In genomic region chrX:15475367-15475789, dm6 we compare ENCODE assay signal across 1 fruit fly cellular context.
TF ChIP-seq lines count a peak whose summit lies in the region.

mh (minus strand) TSS chrX:15475400.

TF ChIP-seq in whole organism, embryonic, 481 proteins besides CTCF, POLR2A, EP300 and RAD21 (continued from another document and continues in another):
- 0 out of 2 replicates have a peak, but pooled peaks have one; percentile 31 for TF ChIP-seq danr (GFP tag; IDR thresholded peaks at IDR 0.05; lab: Robert Waterston, UW)
- no peak for TF ChIP-seq CG31365 (tag; optimal IDR thresholded peaks at IDR 0.05; lab: Kevin White, UChicago)
- TF ChIP-seq Rx (GFP tag; IDR thresholded peaks at IDR 0.05; lab: Robert Waterston, UW), result no peak
- TF ChIP-seq CG8089 (GFP tag; optimal IDR thresholded peaks at IDR 0.05; lab: Kevin White, UChicago), result no peak
- TF ChIP-seq sima (GFP tag; optimal IDR thresholded peaks at IDR 0.05; lab: Kevin White, UChicago), result no peak
- TF ChIP-seq CG17359 (tag; optimal IDR thresholded peaks at IDR 0.05; lab: Kevin White, UChicago), result no peak
- no peak for TF ChIP-seq dati (GFP tag; IDR thresholded peaks at IDR 0.05; lab: Robert Waterston, UW)
- TF ChIP-seq row (GFP tag; IDR thresholded peaks at IDR 0.05; lab: Robert Waterston, UW), result peak; percentile 57
- no peak for TF ChIP-seq CG6272 (GFP tag; IDR thresholded peaks at IDR 0.05; lab: Robert Waterston, UW)
- TF ChIP-seq CG14965 (GFP tag; optimal IDR thresholded peaks at IDR 0.05; lab: Kevin White, UChicago; ENCODE audit: borderline replicate concordance), result no peak
- no peak for TF ChIP-seq NFAT (GFP tag; IDR thresholded peaks at IDR 0.05; lab: Robert Waterston, UW)
- no peak for TF ChIP-seq shn (GFP tag; optimal IDR thresholded peaks at IDR 0.05; lab: Kevin White, UChicago)
- TF ChIP-seq lola (GFP tag; optimal IDR thresholded peaks at IDR 0.05; lab: Kevin White, UChicago), result peak in 1 of 3 experiments; percentile 15
- TF ChIP-seq Awh (GFP tag; IDR thresholded peaks at IDR 0.05; lab: Robert Waterston, UW), result no peak
- no peak for TF ChIP-seq Nf-YB (GFP tag; optimal IDR thresholded peaks at IDR 0.05; lab: Kevin White, UChicago)
- TF ChIP-seq Opbp (GFP tag; IDR thresholded peaks at IDR 0.05; lab: Robert Waterston, UW; ENCODE audit: partially characterized antibody), result peak; percentile 78
- TF ChIP-seq CG31224 (GFP tag; IDR thresholded peaks at IDR 0.05; lab: Robert Waterston, UW), result no peak
- TF ChIP-seq CG12744 (GFP tag; optimal IDR thresholded peaks at IDR 0.05; lab: Kevin White, UChicago), result no peak
- TF ChIP-seq bsh (GFP tag; optimal IDR thresholded peaks at IDR 0.05; lab: Kevin White, UChicago), result peak in 1 of 2 experiments; percentile 10
- TF ChIP-seq CG17385 (GFP tag; optimal IDR thresholded peaks at IDR 0.05; lab: Kevin White, UChicago), result peak; percentile 19
- TF ChIP-seq aop (GFP tag; IDR thresholded peaks at IDR 0.05; lab: Robert Waterston, UW), result no peak
- peak; percentile 15 for TF ChIP-seq CG12155 (GFP tag; optimal IDR thresholded peaks at IDR 0.05; lab: Kevin White, UChicago)
- TF ChIP-seq Six4 (GFP tag; optimal IDR thresholded peaks at IDR 0.05; lab: Kevin White, UChicago), result no peak
- TF ChIP-seq ato (GFP tag; IDR thresholded peaks at IDR 0.05; lab: Robert Waterston, UW; ENCODE audit: partially characterized antibody), result no peak; the same call in 1 of the 2 replicates
- peak; percentile 73 for TF ChIP-seq CG13287 (GFP tag; IDR thresholded peaks at IDR 0.05; lab: Robert Waterston, UW; ENCODE audit: partially characterized antibody)
- no peak for TF ChIP-seq Fer2 (tag; optimal IDR thresholded peaks at IDR 0.05; lab: Kevin White, UChicago)
- peak; percentile 15; the same call in 1 of the 2 replicates for TF ChIP-seq vvl (GFP tag; IDR thresholded peaks at IDR 0.05; lab: Robert Waterston, UW)
- no peak for TF ChIP-seq Vsx1 (GFP tag; optimal IDR thresholded peaks at IDR 0.05; lab: Kevin White, UChicago)
- no peak for TF ChIP-seq CG1603 (tag; optimal IDR thresholded peaks at IDR 0.05; lab: Kevin White, UChicago)
- peak; percentile 26; the same call in 1 of the 3 replicates for TF ChIP-seq tgo (GFP tag; IDR thresholded peaks at IDR 0.05; lab: Robert Waterston, UW)
- peak; percentile 77 for TF ChIP-seq Dp (GFP tag; optimal IDR thresholded peaks at IDR 0.05; lab: Kevin White, UChicago)
- no peak for TF ChIP-seq CG11560 (tag; IDR thresholded peaks at IDR 0.05; lab: Robert Waterston, UW)
- peak; percentile 64 for TF ChIP-seq CG13775 (GFP tag; optimal IDR thresholded peaks at IDR 0.05; lab: Kevin White, UChicago)
- peak; percentile 34 for TF ChIP-seq Chrac-16 (GFP tag; optimal IDR thresholded peaks at IDR 0.05; lab: Kevin White, UChicago)
- no peak for TF ChIP-seq klu (GFP tag; IDR thresholded peaks at IDR 0.05; lab: Robert Waterston, UW)
- TF ChIP-seq sr (GFP tag; IDR thresholded peaks at IDR 0.05; lab: Robert Waterston, UW), result no peak
- peak in 1 of 3 experiments; percentile 2 for TF ChIP-seq Stat92E (GFP tag; optimal IDR thresholded peaks at IDR 0.05; lab: Kevin White, UChicago)
- no peak for TF ChIP-seq CG12219 (GFP tag; optimal IDR thresholded peaks at IDR 0.05; lab: Kevin White, UChicago)
- no peak for TF ChIP-seq CG15269 (tag; optimal IDR thresholded peaks at IDR 0.05; lab: Kevin White, UChicago)
- no peak for TF ChIP-seq CG3163 (GFP tag; optimal IDR thresholded peaks at IDR 0.05; lab: Kevin White, UChicago)
- TF ChIP-seq sim (GFP tag; IDR thresholded peaks at IDR 0.05; lab: Robert Waterston, UW), result no peak
- TF ChIP-seq Dfd (GFP tag; optimal IDR thresholded peaks at IDR 0.05; lab: Kevin White, UChicago), result no peak
- TF ChIP-seq CG6854 (GFP tag; optimal IDR thresholded peaks at IDR 0.05; lab: Kevin White, UChicago), result no peak
- TF ChIP-seq dpn (GFP tag; optimal IDR thresholded peaks at IDR 0.05; lab: Kevin White, UChicago), result peak in 1 of 2 experiments; percentile 49
- no peak for TF ChIP-seq Trl (optimal IDR thresholded peaks at IDR 0.05; lab: Kevin White, UChicago)
- TF ChIP-seq Trl (GFP tag; optimal IDR thresholded peaks at IDR 0.05; lab: Kevin White, UChicago), result no peak
- no peak for TF ChIP-seq ase (GFP tag; IDR thresholded peaks at IDR 0.05; lab: Robert Waterston, UW)
- TF ChIP-seq CG16863 (GFP tag; optimal IDR thresholded peaks at IDR 0.05; lab: Kevin White, UChicago), result no peak
- TF ChIP-seq CG12299 (tag; optimal IDR thresholded peaks at IDR 0.05; lab: Kevin White, UChicago), result no peak
- no peak for TF ChIP-seq ci (GFP tag; IDR thresholded peaks at IDR 0.05; lab: Robert Waterston, UW)
- TF ChIP-seq CG3407 (GFP tag; optimal IDR thresholded peaks at IDR 0.05; lab: Kevin White, UChicago), result no peak
- TF ChIP-seq CG2120 (GFP tag; optimal IDR thresholded peaks at IDR 0.05; lab: Kevin White, UChicago), result peak; percentile 24
- peak; percentile 52 for TF ChIP-seq CG9437 (GFP tag; optimal IDR thresholded peaks at IDR 0.05; lab: Kevin White, UChicago)
- TF ChIP-seq stc (GFP tag; IDR thresholded peaks at IDR 0.05; lab: Robert Waterston, UW), result no peak
- TF ChIP-seq phol (tag; optimal IDR thresholded peaks at IDR 0.05; lab: Kevin White, UChicago), result peak; percentile 51
- TF ChIP-seq CG10321 (GFP tag; IDR thresholded peaks at IDR 0.05; lab: Robert Waterston, UW), result no peak
- peak; percentile 48 for TF ChIP-seq CG13424 (tag; optimal IDR thresholded peaks at IDR 0.05; lab: Kevin White, UChicago)
- TF ChIP-seq nmo (GFP tag; optimal IDR thresholded peaks at IDR 0.05; lab: Kevin White, UChicago), result peak; percentile 62
- no peak for TF ChIP-seq CG30020 (tag; optimal IDR thresholded peaks at IDR 0.05; lab: Kevin White, UChicago)
- TF ChIP-seq Nf-YC (tag; optimal IDR thresholded peaks at IDR 0.05; lab: Kevin White, UChicago), result peak; percentile 21
- no peak for TF ChIP-seq Lim3 (GFP tag; IDR thresholded peaks at IDR 0.05; lab: Robert Waterston, UW)
- no peak for TF ChIP-seq gro (GFP tag; optimal IDR thresholded peaks at IDR 0.05; lab: Kevin White, UChicago)
- no peak for TF ChIP-seq usp (GFP tag; optimal IDR thresholded peaks at IDR 0.05; lab: Kevin White, UChicago)
- TF ChIP-seq Lhr (GFP tag; optimal IDR thresholded peaks at IDR 0.05; lab: Kevin White, UChicago), result peak; percentile 14
- no peak for TF ChIP-seq CG1233 (GFP tag; optimal IDR thresholded peaks at IDR 0.05; lab: Kevin White, UChicago)
- TF ChIP-seq CG30403 (GFP tag; optimal IDR thresholded peaks at IDR 0.05; lab: Kevin White, UChicago), result peak; percentile 52
- TF ChIP-seq HmgZ (tag; optimal IDR thresholded peaks at IDR 0.05; lab: Kevin White, UChicago), result no peak
- TF ChIP-seq CG15011 (GFP tag; optimal IDR thresholded peaks at IDR 0.05; lab: Kevin White, UChicago), result no peak
- TF ChIP-seq hb (GFP tag; IDR thresholded peaks at IDR 0.05; lab: Robert Waterston, UW; ENCODE audit: partially characterized antibody), result no peak
- peak; percentile 75 for TF ChIP-seq CG17186 (GFP tag; optimal IDR thresholded peaks at IDR 0.05; lab: Kevin White, UChicago)
- TF ChIP-seq zen2 (GFP tag; IDR thresholded peaks at IDR 0.05; lab: Robert Waterston, UW; ENCODE audit: partially characterized antibody), result no peak
- no peak for TF ChIP-seq CG10366 (GFP tag; IDR thresholded peaks at IDR 0.05; lab: Robert Waterston, UW)
- TF ChIP-seq luna (GFP tag; optimal IDR thresholded peaks at IDR 0.05; lab: Kevin White, UChicago), result no peak
- TF ChIP-seq sens-2 (GFP tag; IDR thresholded peaks at IDR 0.05; lab: Robert Waterston, UW), result no peak
- TF ChIP-seq Mes4 (GFP tag; optimal IDR thresholded peaks at IDR 0.05; lab: Kevin White, UChicago), result no peak
- TF ChIP-seq Bdp1 (GFP tag; optimal IDR thresholded peaks at IDR 0.05; lab: Kevin White, UChicago), result no peak
- no peak for TF ChIP-seq CG12104 (GFP tag; optimal IDR thresholded peaks at IDR 0.05; lab: Kevin White, UChicago)
- TF ChIP-seq dm (GFP tag; optimal IDR thresholded peaks at IDR 0.05; lab: Kevin White, UChicago), result no peak
- TF ChIP-seq Hand (GFP tag; optimal IDR thresholded peaks at IDR 0.05; lab: Kevin White, UChicago), result no peak
- TF ChIP-seq CG12236 (GFP tag; optimal IDR thresholded peaks at IDR 0.05; lab: Kevin White, UChicago), result no peak
- no peak for TF ChIP-seq CG10209 (GFP tag; optimal IDR thresholded peaks at IDR 0.05; lab: Kevin White, UChicago)
- TF ChIP-seq Dll (GFP tag; IDR thresholded peaks at IDR 0.05; lab: Robert Waterston, UW; ENCODE audit: partially characterized antibody), result peak; percentile 57; the same call in 2 of the 4 replicates
- no peak for TF ChIP-seq odd (GFP tag; optimal IDR thresholded peaks at IDR 0.05; lab: Kevin White, UChicago)
- no peak for TF ChIP-seq CG6254 (GFP tag; optimal IDR thresholded peaks at IDR 0.05; lab: Kevin White, UChicago)
- peak; percentile 33; the same call in 1 of the 2 replicates for TF ChIP-seq CG9215 (GFP tag; IDR thresholded peaks at IDR 0.05; lab: Robert Waterston, UW)
- no peak for TF ChIP-seq Dbx (GFP tag; IDR thresholded peaks at IDR 0.05; lab: Robert Waterston, UW)
- TF ChIP-seq btn (GFP tag; optimal IDR thresholded peaks at IDR 0.05; lab: Kevin White, UChicago), result no peak
- no peak for TF ChIP-seq Neu2 (GFP tag; optimal IDR thresholded peaks at IDR 0.05; lab: Kevin White, UChicago; ENCODE audit: borderline replicate concordance)
- TF ChIP-seq CG3847 (GFP tag; IDR thresholded peaks at IDR 0.05; lab: Robert Waterston, UW), result peak; percentile 48
- no peak for TF ChIP-seq MESR4 (GFP tag; optimal IDR thresholded peaks at IDR 0.05; lab: Kevin White, UChicago)
- no peak for TF ChIP-seq sug (tag; optimal IDR thresholded peaks at IDR 0.05; lab: Kevin White, UChicago)
- no peak for TF ChIP-seq Asciz (GFP tag; optimal IDR thresholded peaks at IDR 0.05; lab: Kevin White, UChicago)
- TF ChIP-seq CG1792 (GFP tag; optimal IDR thresholded peaks at IDR 0.05; lab: Kevin White, UChicago), result no peak
- no peak for TF ChIP-seq CG8478 (optimal IDR thresholded peaks at IDR 0.05; lab: Kevin White, UChicago)
- TF ChIP-seq H2.0 (GFP tag; IDR thresholded peaks at IDR 0.05; lab: Robert Waterston, UW), result no peak
- peak; percentile 28 for TF ChIP-seq unpg (GFP tag; optimal IDR thresholded peaks at IDR 0.05; lab: Kevin White, UChicago)
- TF ChIP-seq Optix (GFP tag; IDR thresholded peaks at IDR 0.05; lab: Robert Waterston, UW), result no peak
- TF ChIP-seq br (optimal IDR thresholded peaks at IDR 0.05; lab: Kevin White, UChicago), result no peak
- TF ChIP-seq inv (GFP tag; IDR thresholded peaks at IDR 0.05; lab: Robert Waterston, UW; ENCODE audit: partially characterized antibody), result peak; percentile 50; the same call in 1 of the 2 replicates
- no peak for TF ChIP-seq wek (GFP tag; optimal IDR thresholded peaks at IDR 0.05; lab: Kevin White, UChicago)
- no peak for TF ChIP-seq caup (GFP tag; optimal IDR thresholded peaks at IDR 0.05; lab: Kevin White, UChicago; ENCODE audit: severe bottlenecking)
- TF ChIP-seq Aef1 (GFP tag; IDR thresholded peaks at IDR 0.05; lab: Robert Waterston, UW), result 0 out of 3 replicates have a peak, but pooled peaks have one; percentile 20
- TF ChIP-seq gce (GFP tag; IDR thresholded peaks at IDR 0.05; lab: Robert Waterston, UW), result no peak
- no peak for TF ChIP-seq CG10274 (GFP tag; optimal IDR thresholded peaks at IDR 0.05; lab: Kevin White, UChicago)
- TF ChIP-seq Side (GFP tag; optimal IDR thresholded peaks at IDR 0.05; lab: Kevin White, UChicago), result no peak
- peak; percentile 79 for TF ChIP-seq CG6791 (GFP tag; IDR thresholded peaks at IDR 0.05; lab: Robert Waterston, UW; ENCODE audit: partially characterized antibody)
- TF ChIP-seq twi (tag; optimal IDR thresholded peaks at IDR 0.05; lab: Kevin White, UChicago), result no peak
- no peak for TF ChIP-seq CG14667 (GFP tag; IDR thresholded peaks at IDR 0.05; lab: Robert Waterston, UW)
- no peak for TF ChIP-seq tup (GFP tag; optimal IDR thresholded peaks at IDR 0.05; lab: Kevin White, UChicago)
- no peak for TF ChIP-seq CG11093 (GFP tag; IDR thresholded peaks at IDR 0.05; lab: Robert Waterston, UW)
- no peak for TF ChIP-seq CG18262 (tag; optimal IDR thresholded peaks at IDR 0.05; lab: Kevin White, UChicago)
- TF ChIP-seq CoRest (tag; optimal IDR thresholded peaks at IDR 0.05; lab: Kevin White, UChicago), result peak; percentile 60
- TF ChIP-seq CG10462 (GFP tag; optimal IDR thresholded peaks at IDR 0.05; lab: Kevin White, UChicago), result no peak
- no peak for TF ChIP-seq E2f1 (GFP tag; IDR thresholded peaks at IDR 0.05; lab: Robert Waterston, UW)
- no peak for TF ChIP-seq gcm2 (GFP tag; optimal IDR thresholded peaks at IDR 0.05; lab: Kevin White, UChicago)
- TF ChIP-seq CG7556 (GFP tag; optimal IDR thresholded peaks at IDR 0.05; lab: Kevin White, UChicago), result no peak
- no peak for TF ChIP-seq CkIIα-i1 (GFP tag; IDR thresholded peaks at IDR 0.05; lab: Robert Waterston, UW)
- TF ChIP-seq Hmr (GFP tag; optimal IDR thresholded peaks at IDR 0.05; lab: Kevin White, UChicago), result no peak
- peak; percentile 66 for TF ChIP-seq MBD-R2 (GFP tag; IDR thresholded peaks at IDR 0.05; lab: Robert Waterston, UW)
- TF ChIP-seq Ets97D (GFP tag; optimal IDR thresholded peaks at IDR 0.05; lab: Kevin White, UChicago), result peak; percentile 43
- no peak for TF ChIP-seq hkb (optimal IDR thresholded peaks at IDR 0.05; lab: Kevin White, UChicago)
- TF ChIP-seq hkb (GFP tag; IDR thresholded peaks at IDR 0.05; lab: Robert Waterston, UW), result no peak
- TF ChIP-seq HmgD (GFP tag; optimal IDR thresholded peaks at IDR 0.05; lab: Kevin White, UChicago), result no peak
- no peak for TF ChIP-seq CG4282 (GFP tag; optimal IDR thresholded peaks at IDR 0.05; lab: Kevin White, UChicago)
- TF ChIP-seq CG16815 (GFP tag; optimal IDR thresholded peaks at IDR 0.05; lab: Kevin White, UChicago), result no peak
- no peak for TF ChIP-seq NC2β (GFP tag; optimal IDR thresholded peaks at IDR 0.05; lab: Kevin White, UChicago)
- no peak for TF ChIP-seq sd (tag; optimal IDR thresholded peaks at IDR 0.05; lab: Kevin White, UChicago)
- TF ChIP-seq slbo (GFP tag; IDR thresholded peaks at IDR 0.05; lab: Robert Waterston, UW), result peak; percentile 48
- no peak for TF ChIP-seq Elba2 (GFP tag; optimal IDR thresholded peaks at IDR 0.05; lab: Kevin White, UChicago)
- peak; percentile 45; the same call in 1 of the 2 replicates for TF ChIP-seq CG9932 (GFP tag; IDR thresholded peaks at IDR 0.05; lab: Robert Waterston, UW)
- no peak for TF ChIP-seq CG3726 (GFP tag; IDR thresholded peaks at IDR 0.05; lab: Robert Waterston, UW)
- TF ChIP-seq Mad (GFP tag; optimal IDR thresholded peaks at IDR 0.05; lab: Kevin White, UChicago), result no peak
- TF ChIP-seq CG3281 (GFP tag; optimal IDR thresholded peaks at IDR 0.05; lab: Kevin White, UChicago), result peak; percentile 36
- peak; percentile 73 for TF ChIP-seq BEAF-32 (GFP tag; optimal IDR thresholded peaks at IDR 0.05; lab: Kevin White, UChicago)
- TF ChIP-seq cad (GFP tag; optimal IDR thresholded peaks at IDR 0.05; lab: Kevin White, UChicago), result no peak
- TF ChIP-seq slou (GFP tag; optimal IDR thresholded peaks at IDR 0.05; lab: Kevin White, UChicago), result no peak
